Fruit fly (Drosophila melanogaster): Measurements from ENCODE around the gene Acsx2.

Gene Acsx2

dm6 chr3R:19813217-19813616 is 34.7 kb downstream of the Acsx2 start:
- no peak for TF ChIP-seq dl (GFP tag; optimal IDR thresholded peaks at IDR 0.05; ENCODE audit: insufficient read depth in 1 of 2, partially characterized antibody in 2 of 2)
- no peak for TF ChIP-seq pan (optimal IDR thresholded peaks at IDR 0.05)
- no peak for TF ChIP-seq usp (GFP tag; optimal IDR thresholded peaks at IDR 0.05)
- no peak for TF ChIP-seq ey (GFP tag; optimal IDR thresholded peaks at IDR 0.05)
- TF ChIP-seq h (GFP tag; optimal IDR thresholded peaks at IDR 0.05): no peak
- no peak for TF ChIP-seq Dfd (GFP tag; optimal IDR thresholded peaks at IDR 0.05)
- no peak for TF ChIP-seq sage (GFP tag; optimal IDR thresholded peaks at IDR 0.05)
- TF ChIP-seq Abd-B (GFP tag; optimal IDR thresholded peaks at IDR 0.05): no peak
- TF ChIP-seq lola (GFP tag; optimal IDR thresholded peaks at IDR 0.05): no peak
- no peak for TF ChIP-seq psq (GFP tag; optimal IDR thresholded peaks at IDR 0.05)
- no peak for TF ChIP-seq sv (GFP tag; optimal IDR thresholded peaks at IDR 0.05)
- TF ChIP-seq dsf (GFP tag; optimal IDR thresholded peaks at IDR 0.05; ENCODE audit: borderline replicate concordance): no peak
- no peak for TF ChIP-seq Hr78 (GFP tag; optimal IDR thresholded peaks at IDR 0.05)

dm6 chr3R:19816758-19817157 is 38.2 kb downstream of the Acsx2 start:
- no peak for TF ChIP-seq dsf (GFP tag; optimal IDR thresholded peaks at IDR 0.05; ENCODE audit: borderline replicate concordance)
- no peak for TF ChIP-seq N (GFP tag; optimal IDR thresholded peaks at IDR 0.05)
- no peak for TF ChIP-seq sage (GFP tag; optimal IDR thresholded peaks at IDR 0.05)

DNA sequence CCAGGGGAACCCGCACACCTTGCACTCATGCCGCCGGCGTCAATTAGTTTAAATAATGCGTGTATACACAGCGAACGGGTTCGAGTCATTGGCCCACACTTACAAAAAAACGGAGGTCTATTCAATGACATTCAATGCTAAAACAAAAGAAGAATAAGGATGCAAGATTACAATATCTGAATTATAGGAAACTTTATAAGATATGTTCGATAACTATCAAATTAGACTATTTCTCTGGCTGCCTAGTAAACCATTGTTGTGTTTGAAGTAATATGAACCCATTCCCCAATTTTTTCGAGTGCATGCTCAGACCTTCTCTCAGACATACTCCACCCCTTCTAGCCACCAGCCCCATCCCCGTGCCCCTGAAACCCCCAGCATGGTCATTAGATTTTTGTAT is 42.4 kb downstream of the Acsx2 start:
- TF ChIP-seq foxo (GFP tag; optimal IDR thresholded peaks at IDR 0.05) (no peak), N (GFP tag; optimal IDR thresholded peaks at IDR 0.05) (no peak), brk (GFP tag; optimal IDR thresholded peaks at IDR 0.05) (no peak), dsf (GFP tag; optimal IDR thresholded peaks at IDR 0.05; ENCODE audit: borderline replicate concordance) (no peak), GATAd (GFP tag; optimal IDR thresholded peaks at IDR 0.05) (no peak), usp (GFP tag; optimal IDR thresholded peaks at IDR 0.05) (no peak), psq (GFP tag; optimal IDR thresholded peaks at IDR 0.05) (no peak), tai (GFP tag; optimal IDR thresholded peaks at IDR 0.05) (no peak), sage (GFP tag; optimal IDR thresholded peaks at IDR 0.05) (no peak), Hr83 (GFP tag; optimal IDR thresholded peaks at IDR 0.05; ENCODE audit: poor library complexity, severe bottlenecking) (no peak), OdsH (GFP tag; optimal IDR thresholded peaks at IDR 0.05) (no peak), Myc (optimal IDR thresholded peaks at IDR 0.05) (no peak), woc (GFP tag; optimal IDR thresholded peaks at IDR 0.05) (no peak), fru (GFP tag; optimal IDR thresholded peaks at IDR 0.05) (no peak), CrebA (GFP tag; optimal IDR thresholded peaks at IDR 0.05; ENCODE audit: borderline replicate concordance) (no peak), dl (GFP tag; optimal IDR thresholded peaks at IDR 0.05; ENCODE audit: insufficient read depth in 1 of 2, partially characterized antibody in 2 of 2) (no peak)

DNA sequence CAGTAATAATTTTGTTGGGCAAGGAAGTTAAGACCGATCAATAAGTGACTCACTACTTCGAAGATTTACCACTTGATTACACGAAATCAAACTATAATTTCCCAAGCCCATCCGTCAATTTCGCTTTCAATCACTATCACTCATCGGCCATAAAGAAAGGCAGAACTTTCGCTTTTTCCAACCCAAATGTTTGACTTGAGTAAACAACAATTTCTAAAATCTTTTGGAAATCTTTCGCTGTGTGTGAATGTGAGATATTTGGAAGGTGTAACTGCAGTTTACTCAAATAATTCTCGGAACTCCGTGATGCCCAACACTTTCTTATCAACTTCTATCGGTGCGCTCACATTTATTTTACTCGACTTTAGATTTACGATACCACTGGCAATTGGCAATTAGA is 43.6 kb downstream of the Acsx2 start:
- no peak for TF ChIP-seq jim (GFP tag; optimal IDR thresholded peaks at IDR 0.05)
- no peak for TF ChIP-seq CG32264 (GFP tag; optimal IDR thresholded peaks at IDR 0.05)
- TF ChIP-seq CrebA (GFP tag; optimal IDR thresholded peaks at IDR 0.05; ENCODE audit: borderline replicate concordance): no peak
- no peak for TF ChIP-seq Mio (GFP tag; optimal IDR thresholded peaks at IDR 0.05)
- TF ChIP-seq psq (GFP tag; optimal IDR thresholded peaks at IDR 0.05): no peak
- TF ChIP-seq Hnf4 (GFP tag; optimal IDR thresholded peaks at IDR 0.05): no peak
- no peak for TF ChIP-seq br (GFP tag; optimal IDR thresholded peaks at IDR 0.05)
- TF ChIP-seq dmrt93B (GFP tag; optimal IDR thresholded peaks at IDR 0.05): no peak
- TF ChIP-seq Dfd (GFP tag; optimal IDR thresholded peaks at IDR 0.05): no peak
- TF ChIP-seq brk (GFP tag; optimal IDR thresholded peaks at IDR 0.05): no peak
- no peak for TF ChIP-seq sv (GFP tag; optimal IDR thresholded peaks at IDR 0.05)
- TF ChIP-seq rgr (GFP tag; optimal IDR thresholded peaks at IDR 0.05): no peak
- no peak for TF ChIP-seq foxo (GFP tag; optimal IDR thresholded peaks at IDR 0.05)
- no peak for TF ChIP-seq Hr83 (GFP tag; optimal IDR thresholded peaks at IDR 0.05; ENCODE audit: poor library complexity, severe bottlenecking)
- no peak for TF ChIP-seq dl (GFP tag; optimal IDR thresholded peaks at IDR 0.05; ENCODE audit: insufficient read depth in 1 of 2, partially characterized antibody in 2 of 2)
- no peak for TF ChIP-seq tai (GFP tag; optimal IDR thresholded peaks at IDR 0.05)
- no peak for TF ChIP-seq pan (optimal IDR thresholded peaks at IDR 0.05)
- no peak for TF ChIP-seq dsf (GFP tag; optimal IDR thresholded peaks at IDR 0.05; ENCODE audit: borderline replicate concordance)
- TF ChIP-seq Dif (GFP tag; optimal IDR thresholded peaks at IDR 0.05; ENCODE audit: partially characterized antibody): no peak

dm6 chr3R:19824480-19824879 is 45.9 kb downstream of the Acsx2 start:
- TF ChIP-seq lola (GFP tag; optimal IDR thresholded peaks at IDR 0.05): no peak
- no peak for TF ChIP-seq OdsH (GFP tag; optimal IDR thresholded peaks at IDR 0.05)
- no peak for TF ChIP-seq psq (GFP tag; optimal IDR thresholded peaks at IDR 0.05)
- TF ChIP-seq HLH106 (tag; optimal IDR thresholded peaks at IDR 0.05): no peak
- no peak for TF ChIP-seq CrebA (GFP tag; optimal IDR thresholded peaks at IDR 0.05; ENCODE audit: borderline replicate concordance)

Measured in whole organism, wandering third instar larva.